In the genomic region with DNA sequence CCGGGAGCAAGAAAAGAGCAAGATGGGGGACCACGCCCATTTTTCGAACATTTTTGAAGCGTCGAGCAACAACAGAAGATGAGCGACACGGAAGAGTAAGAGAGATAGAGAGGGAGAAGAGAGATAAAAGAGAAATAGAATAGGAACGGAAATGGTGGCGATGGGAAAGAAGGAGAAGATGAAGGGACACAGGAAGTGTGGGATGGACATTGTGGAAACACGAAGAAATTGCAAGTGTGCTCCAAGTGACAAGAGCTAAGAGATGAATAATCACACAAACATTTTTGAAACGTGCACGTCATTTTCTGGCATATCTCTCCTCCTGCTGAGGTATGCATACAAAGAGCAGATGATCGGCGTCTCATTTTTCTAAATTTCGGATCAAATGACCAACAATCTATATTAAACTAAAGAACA, we compare ENCODE assay signal across 8 worm cellular contexts.
TF ChIP-seq lines count a peak whose summit lies in the region.

No protein-coding gene starts in this region.

TF ChIP-seq in whole organism, L1 larva, 84 proteins besides CTCF, POLR2A, EP300 and RAD21 (continues in another document):
- TF ChIP-seq tlp-1 (tag; optimal IDR thresholded peaks at IDR 0.05; lab: Kevin White, UChicago) (no peak), fkh-8 (tag; optimal IDR thresholded peaks at IDR 0.05; lab: Kevin White, UChicago) (peak; percentile 16), egl-27 (tag; optimal IDR thresholded peaks at IDR 0.05; lab: Kevin White, UChicago) (no peak), efl-1 (optimal IDR thresholded peaks at IDR 0.05; lab: Kevin White, UChicago) (peak; percentile 11 to 12), efl-1 (GFP tag; optimal IDR thresholded peaks at IDR 0.05 in 1 of 2; lab: Kevin White, UChicago) (peak in 1 of 2 experiments; percentile 19), ceh-88 (GFP tag; IDR thresholded peaks at IDR 0.05; lab: Robert Waterston, UW) (no peak), mep-1 (tag; optimal IDR thresholded peaks at IDR 0.05; lab: Kevin White, UChicago) (no peak), rnt-1 (tag; optimal IDR thresholded peaks at IDR 0.05; lab: Kevin White, UChicago) (peak; percentile 15), nhr-47 (tag; optimal IDR thresholded peaks at IDR 0.05; lab: Kevin White, UChicago) (peak; percentile 22), aly-2 (tag; optimal IDR thresholded peaks at IDR 0.05; lab: Kevin White, UChicago) (no peak), zip-4 (GFP tag; optimal IDR thresholded peaks at IDR 0.05; lab: Kevin White, UChicago) (no peak)

TF ChIP-seq in whole organism, L2 larva, 48 proteins besides CTCF, POLR2A, EP300 and RAD21 (continues in another document):
- TF ChIP-seq unc-39 (tag; optimal IDR thresholded peaks at IDR 0.05; lab: Kevin White, UChicago) (no peak), peb-1 (tag; optimal IDR thresholded peaks at IDR 0.05; lab: Kevin White, UChicago) (no peak), R02D3.7 (tag; optimal IDR thresholded peaks at IDR 0.05; lab: Kevin White, UChicago) (no peak), ZK546.5 (tag; optimal IDR thresholded peaks at IDR 0.05; lab: Kevin White, UChicago) (no peak), egl-27 (tag; optimal IDR thresholded peaks at IDR 0.05; lab: Kevin White, UChicago) (peak; percentile 57), elt-3 (tag; optimal IDR thresholded peaks at IDR 0.05; lab: Kevin White, UChicago) (no peak), crh-2 (tag; optimal IDR thresholded peaks at IDR 0.05; lab: Kevin White, UChicago) (peak; percentile 35), nhr-12 (tag; optimal IDR thresholded peaks at IDR 0.05; lab: Kevin White, UChicago) (no peak), ztf-4 (tag; optimal IDR thresholded peaks at IDR 0.05; lab: Kevin White, UChicago) (peak; percentile 18), skn-1 (tag; optimal IDR thresholded peaks at IDR 0.05; lab: Kevin White, UChicago) (no peak), ztf-11 (tag; optimal IDR thresholded peaks at IDR 0.05; lab: Kevin White, UChicago) (no peak)

TF ChIP-seq in whole organism, L3 larva, 47 proteins besides CTCF, POLR2A, EP300 and RAD21 (continues in another document):
- no peak for TF ChIP-seq nhr-77 (tag; optimal IDR thresholded peaks at IDR 0.05; lab: Kevin White, UChicago)
- no peak for TF ChIP-seq nhr-76 (tag; optimal IDR thresholded peaks at IDR 0.05; lab: Kevin White, UChicago)
- TF ChIP-seq nhr-12 (tag; optimal IDR thresholded peaks at IDR 0.05; lab: Kevin White, UChicago) = no peak
- no peak for TF ChIP-seq fos-1 (tag; optimal IDR thresholded peaks at IDR 0.05; lab: Kevin White, UChicago)
- TF ChIP-seq elt-1 (tag; optimal IDR thresholded peaks at IDR 0.05; lab: Kevin White, UChicago) = no peak
- TF ChIP-seq tbx-2 (tag; optimal IDR thresholded peaks at IDR 0.05; lab: Kevin White, UChicago) = peak; percentile 28
- no peak for TF ChIP-seq unc-39 (tag; optimal IDR thresholded peaks at IDR 0.05; lab: Kevin White, UChicago)
- TF ChIP-seq daf-12 (tag; optimal IDR thresholded peaks at IDR 0.05; lab: Kevin White, UChicago) = no peak
- peak; percentile 22 for TF ChIP-seq unc-62 (GFP tag; optimal IDR thresholded peaks at IDR 0.05; lab: Kevin White, UChicago)
- TF ChIP-seq nhr-23 (tag; optimal IDR thresholded peaks at IDR 0.05; lab: Kevin White, UChicago) = no peak
- no peak for TF ChIP-seq nhr-67 (tag; optimal IDR thresholded peaks at IDR 0.05; lab: Kevin White, UChicago)
- no peak for TF ChIP-seq lin-15B (tag; optimal IDR thresholded peaks at IDR 0.05; lab: Kevin White, UChicago)

TF ChIP-seq in whole organism, L4 larva, 104 proteins besides CTCF, POLR2A, EP300 and RAD21 (continues in another document):
- TF ChIP-seq skn-1 (tag; optimal IDR thresholded peaks at IDR 0.05; lab: Kevin White, UChicago) (no peak), nhr-42 (GFP tag; IDR thresholded peaks at IDR 0.05; lab: Robert Waterston, UW) (no peak), mdl-1 (tag; optimal IDR thresholded peaks at IDR 0.05; lab: Kevin White, UChicago) (peak in 1 of 2 experiments; percentile 23), F10B5.3 (tag; optimal IDR thresholded peaks at IDR 0.05; lab: Kevin White, UChicago) (no peak), lin-38 (GFP tag; IDR thresholded peaks at IDR 0.05; lab: Robert Waterston, UW) (no peak), Y75B8A.6 (GFP tag; IDR thresholded peaks at IDR 0.05; lab: Robert Waterston, UW) (no peak), unc-39 (tag; optimal IDR thresholded peaks at IDR 0.05; lab: Kevin White, UChicago) (no peak), nhr-6 (tag; optimal IDR thresholded peaks at IDR 0.05; lab: Kevin White, UChicago) (no peak), hif-1 (tag; optimal IDR thresholded peaks at IDR 0.05; lab: Kevin White, UChicago) (peak in 1 of 2 experiments; percentile 70), zip-2 (tag; optimal IDR thresholded peaks at IDR 0.05; lab: Kevin White, UChicago) (no peak), ZK546.5 (tag; optimal IDR thresholded peaks at IDR 0.05; lab: Kevin White, UChicago) (no peak), jun-1 (tag; optimal IDR thresholded peaks at IDR 0.05; lab: Kevin White, UChicago) (no peak)

TF ChIP-seq in whole organism, late embryonic, 69 proteins besides CTCF, POLR2A, EP300 and RAD21 (continues in another document):
- TF ChIP-seq tbx-2 (tag; optimal IDR thresholded peaks at IDR 0.05; lab: Kevin White, UChicago) (peak; percentile 22), dmd-4 (tag; optimal IDR thresholded peaks at IDR 0.05; lab: Kevin White, UChicago; ENCODE audit: borderline replicate concordance) (no peak), hlh-6 (tag; optimal IDR thresholded peaks at IDR 0.05; lab: Kevin White, UChicago) (no peak), ceh-9 (tag; optimal IDR thresholded peaks at IDR 0.05; lab: Kevin White, UChicago) (no peak), T23F11.4 (GFP tag; optimal IDR thresholded peaks at IDR 0.05; lab: Kevin White, UChicago) (no peak), pat-9 (tag; optimal IDR thresholded peaks at IDR 0.05; lab: Kevin White, UChicago) (no peak), C08G9.2 (tag; optimal IDR thresholded peaks at IDR 0.05; lab: Kevin White, UChicago) (peak; percentile 32), K02D7.2 (tag; optimal IDR thresholded peaks at IDR 0.05; lab: Kevin White, UChicago) (no peak), ama-1 (optimal IDR thresholded peaks at IDR 0.05; lab: Kevin White, UChicago) (no peak), syd-9 (tag; optimal IDR thresholded peaks at IDR 0.05; lab: Kevin White, UChicago) (peak; percentile 36), unc-42 (tag; optimal IDR thresholded peaks at IDR 0.05; lab: Kevin White, UChicago) (peak; percentile 24), F13H6.1 (tag; optimal IDR thresholded peaks at IDR 0.05; lab: Kevin White, UChicago) (no peak)

TF ChIP-seq in whole organism, midembryonic, 9 proteins besides CTCF, POLR2A, EP300 and RAD21:
- peak; percentile 31 for TF ChIP-seq cog-1 (tag; optimal IDR thresholded peaks at IDR 0.05; lab: Kevin White, UChicago)
- no peak for TF ChIP-seq ztf-29 (GFP tag; IDR thresholded peaks at IDR 0.05; lab: Robert Waterston, UW)
- TF ChIP-seq med-1 (GFP tag; optimal IDR thresholded peaks at IDR 0.05; lab: Kevin White, UChicago; ENCODE audit: insufficient read depth) = no peak
- 0 out of 2 replicates have a peak, but pooled peaks have one; percentile 29 for TF ChIP-seq flt-1 (GFP tag; IDR thresholded peaks at IDR 0.05; lab: Robert Waterston, UW)
- TF ChIP-seq tab-1 (GFP tag; IDR thresholded peaks at IDR 0.05; lab: Robert Waterston, UW) = no peak

TF ChIP-seq in whole organism, mixed stage, embryonic, 35 proteins besides CTCF, POLR2A, EP300 and RAD21:
- TF ChIP-seq unc-120 (tag; optimal IDR thresholded peaks at IDR 0.05; lab: Kevin White, UChicago; ENCODE audit: poor library complexity, severe bottlenecking) (peak; percentile 94), hlh-1 (tag; optimal IDR thresholded peaks at IDR 0.05; lab: Kevin White, UChicago) (peak; percentile 48), unc-62 (GFP tag; optimal IDR thresholded peaks at IDR 0.05; lab: Kevin White, UChicago) (peak; percentile 93), lin-13 (tag; optimal IDR thresholded peaks at IDR 0.05; lab: Kevin White, UChicago) (no peak), blmp-1 (tag; optimal IDR thresholded peaks at IDR 0.05; lab: Kevin White, UChicago) (no peak), snpc-4 (tag; optimal IDR thresholded peaks at IDR 0.05; lab: Kevin White, UChicago) (no peak), sptf-1 (tag; optimal IDR thresholded peaks at IDR 0.05; lab: Kevin White, UChicago) (peak; percentile 37), ceh-39 (tag; optimal IDR thresholded peaks at IDR 0.05; lab: Kevin White, UChicago) (no peak), mls-2 (tag; optimal IDR thresholded peaks at IDR 0.05; lab: Kevin White, UChicago) (no peak)

TF ChIP-seq in whole organism, young adult, 124 proteins besides CTCF, POLR2A, EP300 and RAD21:
- TF ChIP-seq ekl-4 (GFP tag; IDR thresholded peaks at IDR 0.05; lab: Robert Waterston, UW) (no peak), F22D6.2 (tag; optimal IDR thresholded peaks at IDR 0.05; lab: Kevin White, UChicago) (no peak), ceh-91 (GFP tag; IDR thresholded peaks at IDR 0.05; lab: Robert Waterston, UW) (no peak), madf-8 (GFP tag; conservative IDR thresholded peaks at IDR 0.05; lab: Robert Waterston, UW) (no peak), tlf-1 (GFP tag; optimal IDR thresholded peaks at IDR 0.05; lab: Kevin White, UChicago) (no peak), ztf-6 (GFP tag; IDR thresholded peaks at IDR 0.05; lab: Robert Waterston, UW) (no peak), gei-17 (GFP tag; optimal IDR thresholded peaks at IDR 0.05; lab: Kevin White, UChicago) (no peak), nfya-2 (GFP tag; IDR thresholded peaks at IDR 0.05; lab: Robert Waterston, UW) (no peak), lin-35 (GFP tag; optimal IDR thresholded peaks at IDR 0.05; lab: Kevin White, UChicago) (peak in 1 of 3 experiments; percentile 49), K12H6.12 (tag; optimal IDR thresholded peaks at IDR 0.05; lab: Kevin White, UChicago) (peak; percentile 58), nhr-120 (GFP tag; IDR thresholded peaks at IDR 0.05; lab: Robert Waterston, UW) (no peak), unc-62 (GFP tag; optimal IDR thresholded peaks at IDR 0.05; lab: Kevin White, UChicago) (no peak), ccch-3 (GFP tag; optimal IDR thresholded peaks at IDR 0.05; lab: Kevin White, UChicago) (no peak), nfyb-1 (GFP tag; IDR thresholded peaks at IDR 0.05; lab: Robert Waterston, UW) (0 out of 2 replicates have a peak, but pooled peaks have one; percentile 16), zfh-2 (GFP tag; conservative IDR thresholded peaks at IDR 0.05; lab: Robert Waterston, UW) (peak; percentile 46), chd-7 (tag; optimal IDR thresholded peaks at IDR 0.05; lab: Kevin White, UChicago) (no peak), cebp-1 (GFP tag; IDR thresholded peaks at IDR 0.05; lab: Robert Waterston, UW) (no peak), cebp-1 (tag; optimal IDR thresholded peaks at IDR 0.05; lab: Kevin White, UChicago) (peak; percentile 17), attf-5 (GFP tag; optimal IDR thresholded peaks at IDR 0.05; lab: Kevin White, UChicago) (no peak), mcd-1 (GFP tag; IDR thresholded peaks at IDR 0.05; lab: Robert Waterston, UW) (0 out of 2 replicates have a peak, but pooled peaks have one; percentile 28), egrh-3 (GFP tag; IDR thresholded peaks at IDR 0.05; lab: Robert Waterston, UW) (no peak), hlh-12 (tag; optimal IDR thresholded peaks at IDR 0.05; lab: Kevin White, UChicago) (no peak)
